Worm (Caenorhabditis elegans) whole organism, L4 larva: Measurements from ENCODE around the gene str-81.

ENCODE experiments used
- F10B5.3 ChIP-seq: sonication (generic microtip); optimal IDR thresholded peaks from 2 replicates; lab custom pipeline; 2016; ENCODE audit warnings: mild to moderate bottlenecking, missing genetic modification characterization, missing compliant biosample characterization
- ces-1 ChIP-seq: fragments of 150-350 bp; sonication (generic microtip); optimal IDR thresholded peaks from 4 replicates; lab custom pipeline; 2014; ENCODE audit warnings: missing biosample characterization, missing genetic modification reagents, missing genetic modification characterization
- cey-2 ChIP-seq: sonication (generic microtip); optimal IDR thresholded peaks from 3 replicates; lab custom pipeline; 2017; ENCODE audit warnings: missing genetic modification characterization, mild to moderate bottlenecking, missing compliant biosample characterization, antibody characterized with exemption, borderline replicate concordance; ENCODE audit not compliant: insufficient read depth
- egl-27 ChIP-seq: sonication (generic microtip); optimal IDR thresholded peaks from 3 replicates; lab custom pipeline; 2017; ENCODE audit warnings: missing biosample characterization, missing genetic modification reagents, missing genetic modification characterization
- lin-15B ChIP-seq: fragments of 150-350 bp; sonication (generic microtip); optimal IDR thresholded peaks from 3 replicates; lab custom pipeline; 2014; ENCODE audit warnings: missing biosample characterization, missing genetic modification characterization
- tra-1 ChIP-seq: fragments of 200-800 bp; sonication (Bioruptor generic); IDR thresholded peaks from 2 replicates; pipeline ENCODE4 v1.3.6; 2022; ENCODE audit warnings: missing genetic modification reagents, missing genetic modification characterization, missing compliant biosample characterization

DNA sequence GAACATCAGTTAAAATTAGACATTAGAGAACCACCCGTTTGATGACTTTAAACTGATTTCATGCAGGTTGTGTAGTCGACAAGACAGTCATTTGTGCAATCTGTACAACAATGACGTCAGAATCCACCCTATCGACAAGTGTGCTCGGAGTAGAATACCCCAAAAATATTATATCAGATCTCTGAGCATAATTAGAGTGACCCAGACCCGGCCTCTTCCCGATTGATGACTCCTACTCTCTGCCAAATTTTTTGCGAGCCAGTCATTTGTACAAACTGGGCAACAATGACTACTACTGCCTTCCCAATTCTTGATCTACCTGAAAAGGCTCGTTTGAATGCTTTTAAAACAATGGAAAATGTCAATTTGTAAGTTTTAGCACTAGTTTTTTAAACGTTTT, 10.8 kb downstream of the str-81 start, which contains the start of the genes fbxb-115 and fbxb-1:
- TF ChIP-seq ces-1 (GFP tag; lab: Kevin White, UChicago) (no peak), cey-2 (tag; lab: Kevin White, UChicago) (no peak), F10B5.3 (tag; lab: Kevin White, UChicago) (no peak), lin-15B (tag; lab: Kevin White, UChicago) (no peak), egl-27 (tag; lab: Kevin White, UChicago) (no peak), tra-1 (GFP tag; lab: Robert Waterston, UW) (no peak)
